Worm (Caenorhabditis elegans) whole organism, L4/young adult: Measurements from ENCODE around the gene K08C7.6.
"Not testable (repeated sequence)": the region's sequence is repeated elsewhere in the genome, so short reads cannot be mapped to it uniquely, and the experiment has no call there.

ENCODE experiments used
- W03F9.2 ChIP-seq: fragments of 150-350 bp; optimal IDR thresholded peaks from 2 replicates; lab custom pipeline; 2014; ENCODE audit warnings: missing biosample characterization, missing genetic modification characterization
- dao-5 ChIP-seq: sonication (generic microtip); optimal IDR thresholded peaks from 2 replicates; lab custom pipeline; 2016; ENCODE audit warnings: missing genotype, missing genetic modification characterization, moderate library complexity, missing compliant biosample characterization
- him-1 ChIP-seq: sonication (generic microtip); optimal IDR thresholded peaks from 2 replicates; lab custom pipeline; 2016; ENCODE audit warnings: missing genotype, missing genetic modification reagents, missing genetic modification characterization, missing compliant biosample characterization

K08C7.6 gene

ce11 chrIV:10656770-10657323 is 28.8 kb downstream of the K08C7.6 start, which contains the start of gene K08C7.1:
Gene K08C7.1, plus strand, starts transcription at chrIV:10656812.
- no peak for TF ChIP-seq him-1 (tag; lab: Kevin White, UChicago)

- TF ChIP-seq W03F9.2, him-1, dao-5 (tag; lab: Kevin White, UChicago): not testable (repeated sequence)
These were observed 31.6 kb downstream of the K08C7.6 start, which contains the start of gene glb-19 for ce11 chrIV:10654047-10654446. Gene glb-19, minus strand, starts transcription at chrIV:10654147.

ce11 chrIV:10638977-10639376 is 46.7 kb downstream of the K08C7.6 start, which contains the start of gene F56C4.2:
Gene F56C4.2, plus strand, starts transcription at chrIV:10639277.
- TF ChIP-seq dao-5 (tag; lab: Kevin White, UChicago) (no peak), him-1 (tag; lab: Kevin White, UChicago) (no peak), W03F9.2 (tag; lab: Kevin White, UChicago) (no peak)

- TF ChIP-seq W03F9.2 (tag; lab: Kevin White, UChicago): no peak
- TF ChIP-seq him-1 (tag; lab: Kevin White, UChicago): no peak
- no peak for TF ChIP-seq dao-5 (tag; lab: Kevin White, UChicago)
These were observed 49.0 kb downstream of the K08C7.6 start, which contains the start of gene F56C4.1 for ce11 chrIV:10636649-10637048. Gene F56C4.1, plus strand, starts transcription at chrIV:10636949.
